Fruit fly (Drosophila melanogaster): ENCODE data around the gene Eip74EF.

Eip74EF gene

DNA sequence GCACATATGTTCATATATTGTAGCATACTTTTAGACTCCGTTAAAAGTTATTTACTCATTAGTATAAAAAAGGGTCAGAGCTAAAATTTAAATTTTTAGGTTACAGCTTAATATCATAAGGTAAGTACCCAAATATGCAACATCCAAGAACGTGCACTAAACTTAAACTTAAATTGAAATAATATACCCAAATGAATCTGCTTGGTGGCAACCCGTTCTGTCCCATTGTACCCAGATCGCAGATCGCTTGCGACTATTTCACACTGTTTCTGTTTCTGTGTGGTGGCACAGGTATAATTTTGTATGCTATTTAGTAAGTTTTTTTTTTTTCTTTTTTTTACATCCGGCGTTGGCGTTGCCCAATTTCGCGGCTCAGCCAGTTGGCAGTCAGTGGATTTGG lies 56.0 kb downstream of the Eip74EF start:
- no peak for TF ChIP-seq CG13775 (GFP tag; optimal IDR thresholded peaks at IDR 0.05)
- no peak for TF ChIP-seq CG17385 (GFP tag; optimal IDR thresholded peaks at IDR 0.05)
- TF ChIP-seq slp2 (GFP tag; optimal IDR thresholded peaks at IDR 0.05), result no peak
- TF ChIP-seq tup (GFP tag; optimal IDR thresholded peaks at IDR 0.05), result no peak
- TF ChIP-seq lbe (GFP tag; optimal IDR thresholded peaks at IDR 0.05), result peak; percentile 5
- no peak for TF ChIP-seq CG32767 (GFP tag; IDR thresholded peaks at IDR 0.05)
- TF ChIP-seq CG5245 (GFP tag; optimal IDR thresholded peaks at IDR 0.05), result no peak
- TF ChIP-seq CG7839 (tag; optimal IDR thresholded peaks at IDR 0.05), result peak; percentile 4
- peak; percentile 70 for TF ChIP-seq CG4707 (GFP tag; optimal IDR thresholded peaks at IDR 0.05)
- TF ChIP-seq CG15011 (GFP tag; optimal IDR thresholded peaks at IDR 0.05), result no peak
- no peak for TF ChIP-seq GATAe (GFP tag; conservative IDR thresholded peaks at IDR 0.05)
- TF ChIP-seq Meics (GFP tag; optimal IDR thresholded peaks at IDR 0.05), result no peak
- no peak for TF ChIP-seq CG4404 (GFP tag; IDR thresholded peaks at IDR 0.05)
- TF ChIP-seq Dll (GFP tag; IDR thresholded peaks at IDR 0.05; ENCODE audit: partially characterized antibody), result no peak
- no peak for TF ChIP-seq tna (GFP tag; IDR thresholded peaks at IDR 0.05; ENCODE audit: partially characterized antibody)
- TF ChIP-seq CG16779 (GFP tag; IDR thresholded peaks at IDR 0.05), result no peak
- no peak for TF ChIP-seq ftz-f1 (GFP tag; optimal IDR thresholded peaks at IDR 0.05)
- TF ChIP-seq rib (GFP tag; IDR thresholded peaks at IDR 0.05), result no peak
- TF ChIP-seq CG13287 (GFP tag; IDR thresholded peaks at IDR 0.05; ENCODE audit: partially characterized antibody), result no peak
- TF ChIP-seq stwl (tag; optimal IDR thresholded peaks at IDR 0.05), result no peak
- 0 out of 3 replicates have a peak, but pooled peaks have one; percentile 27 for TF ChIP-seq zfh1 (GFP tag; IDR thresholded peaks at IDR 0.05)
- TF ChIP-seq tll (GFP tag; optimal IDR thresholded peaks at IDR 0.05), result no peak
- TF ChIP-seq CG32772 (GFP tag; IDR thresholded peaks at IDR 0.05), result 0 out of 2 replicates have a peak, but pooled peaks have one; percentile 24
- TF ChIP-seq dmrt99B (tag; optimal IDR thresholded peaks at IDR 0.05), result peak; percentile 27
- no peak for TF ChIP-seq CG11696 (GFP tag; IDR thresholded peaks at IDR 0.05)
- TF ChIP-seq CG6765 (GFP tag; optimal IDR thresholded peaks at IDR 0.05), result no peak
- no peak for TF ChIP-seq sisA (GFP tag; IDR thresholded peaks at IDR 0.05)
- peak; percentile 75 for TF ChIP-seq sens (GFP tag)
- no peak for TF ChIP-seq slbo (GFP tag; IDR thresholded peaks at IDR 0.05)
- TF ChIP-seq CG31365 (tag; optimal IDR thresholded peaks at IDR 0.05), result no peak
- TF ChIP-seq row (GFP tag; IDR thresholded peaks at IDR 0.05), result peak; percentile 59; the same call in 2 of the 3 replicates
- TF ChIP-seq Sox100B (GFP tag; optimal IDR thresholded peaks at IDR 0.05), result peak; percentile 5
- TF ChIP-seq Med (GFP tag), result peak; percentile 8
- no peak for TF ChIP-seq gem (tag; optimal IDR thresholded peaks at IDR 0.05)
- no peak for TF ChIP-seq jumu (GFP tag; optimal IDR thresholded peaks at IDR 0.05)
- no peak for TF ChIP-seq Xrp1 (GFP tag; IDR thresholded peaks at IDR 0.05)
- TF ChIP-seq Doc2 (GFP tag; IDR thresholded peaks at IDR 0.05), result no peak
- TF ChIP-seq fd96Cb (tag; optimal IDR thresholded peaks at IDR 0.05), result no peak
- peak; percentile 46 for TF ChIP-seq sqz (GFP tag; optimal IDR thresholded peaks at IDR 0.05)
- no peak for TF ChIP-seq gce (GFP tag; IDR thresholded peaks at IDR 0.05)
- TF ChIP-seq CG11247 (GFP tag; IDR thresholded peaks at IDR 0.05), result no peak
- TF ChIP-seq Lhr (GFP tag; optimal IDR thresholded peaks at IDR 0.05), result no peak
- no peak for TF ChIP-seq pzg (GFP tag; optimal IDR thresholded peaks at IDR 0.05)
- no peak for TF ChIP-seq bbx (GFP tag; IDR thresholded peaks at IDR 0.05; ENCODE audit: partially characterized antibody)
- TF ChIP-seq vvl (GFP tag; IDR thresholded peaks at IDR 0.05), result 0 out of 2 replicates have a peak, but pooled peaks have one; percentile 32
- no peak for TF ChIP-seq nom (GFP tag; optimal IDR thresholded peaks at IDR 0.05)
- no peak for TF ChIP-seq toy (GFP tag; IDR thresholded peaks at IDR 0.05)
- no peak for TF ChIP-seq CG10267 (tag; optimal IDR thresholded peaks at IDR 0.05)
- TF ChIP-seq BEAF-32 (GFP tag; optimal IDR thresholded peaks at IDR 0.05), result no peak
- TF ChIP-seq Lim3 (GFP tag; IDR thresholded peaks at IDR 0.05), result no peak
- TF ChIP-seq cas (GFP tag; IDR thresholded peaks at IDR 0.05), result no peak
